Fruit fly (Drosophila melanogaster): ENCODE results near the gene CG15764.

The CG15764 gene

DNA sequence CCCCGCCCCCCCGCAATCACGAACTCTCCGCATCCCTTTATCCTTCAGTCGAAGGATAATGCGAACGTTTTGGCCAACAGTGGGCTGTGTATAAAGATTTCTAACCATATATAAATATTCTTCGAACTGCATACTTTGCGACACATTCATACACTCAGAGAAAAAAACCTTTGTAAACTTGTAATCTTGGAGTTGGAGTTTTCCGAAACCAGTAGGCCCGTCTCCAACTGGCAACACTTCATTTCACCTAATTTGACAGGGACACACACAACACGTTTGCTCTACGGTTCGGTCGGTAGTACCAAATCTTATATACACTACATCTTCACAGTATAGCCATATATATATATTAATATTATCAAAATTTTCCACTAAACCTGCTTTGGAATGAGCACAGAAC lies at the start of gene CG15764:
Gene CG15764 (plus strand): TSS at position 301 of the 400 bp plus-strand sequence.
- TF ChIP-seq CTCF (optimal IDR thresholded peaks at IDR 0.05) (no peak), CG8478 (optimal IDR thresholded peaks at IDR 0.05) (no peak)

DNA sequence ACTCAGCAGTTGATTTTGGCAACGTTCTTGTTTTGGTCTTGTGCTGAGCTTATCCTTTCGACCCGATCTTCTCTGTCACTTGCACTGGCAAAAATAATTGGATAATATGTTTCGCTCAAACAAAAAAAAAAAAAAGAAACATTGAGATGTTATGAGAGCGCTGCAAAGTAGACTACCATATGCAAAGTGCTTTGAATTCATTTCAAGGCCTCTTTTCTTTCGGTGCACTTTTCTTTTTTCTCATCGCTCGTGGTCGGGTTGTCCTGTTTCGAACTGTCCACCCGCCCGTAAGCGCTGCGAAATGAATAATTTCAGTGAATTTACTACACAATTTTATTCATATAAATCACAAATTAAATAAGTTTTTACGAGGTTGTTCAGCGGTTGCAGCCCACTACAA lies 48.9 kb upstream of the CG15764 start:
- TF ChIP-seq CTCF (optimal IDR thresholded peaks at IDR 0.05), result no peak

dm6 chrX:5839737-5840136 lies 29.2 kb upstream of the CG15764 start:
- no peak for TF ChIP-seq CG8478 (optimal IDR thresholded peaks at IDR 0.05)
- no peak for TF ChIP-seq CTCF (optimal IDR thresholded peaks at IDR 0.05)

- TF ChIP-seq CG8478 (optimal IDR thresholded peaks at IDR 0.05), result no peak
- TF ChIP-seq CTCF (optimal IDR thresholded peaks at IDR 0.05), result no peak
Observed at dm6 chrX:5844980-5845379, 23.9 kb upstream of the CG15764 start, which contains the start of gene CG12729. Gene CG12729 (plus strand): TSS chrX:5845280.

dm6 chrX:5847544-5847943 lies 21.4 kb upstream of the CG15764 start:
- TF ChIP-seq CG8478 (optimal IDR thresholded peaks at IDR 0.05) (no peak), CTCF (optimal IDR thresholded peaks at IDR 0.05) (no peak)

- TF ChIP-seq CTCF (optimal IDR thresholded peaks at IDR 0.05), result no peak
- no peak for TF ChIP-seq CG8478 (optimal IDR thresholded peaks at IDR 0.05)
Observed at dm6 chrX:5852677-5853076, 16.2 kb upstream of the CG15764 start.

DNA sequence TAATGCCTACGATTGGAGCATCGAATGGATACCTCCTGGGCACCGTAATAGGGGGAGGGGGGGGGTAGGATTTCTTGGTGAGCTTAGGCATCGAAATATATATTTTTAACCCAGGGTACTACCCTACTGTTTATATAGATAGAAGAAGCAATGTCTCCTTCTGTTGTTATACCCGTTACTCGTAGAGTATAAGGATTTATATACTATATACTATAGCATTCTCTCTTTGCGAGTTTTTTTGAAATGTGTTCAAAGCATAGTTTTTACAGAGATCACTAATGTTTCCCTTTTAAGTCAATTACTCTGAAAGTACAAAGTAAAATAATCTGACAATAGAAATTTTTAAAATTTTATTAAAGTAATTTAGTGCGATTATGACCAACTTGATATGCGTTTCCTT lies 15.4 kb upstream of the CG15764 start, which contains the start of gene CG43136:
Gene CG43136 (plus strand): TSS at position 301 of the 400 bp plus-strand sequence.
- TF ChIP-seq CTCF (optimal IDR thresholded peaks at IDR 0.05) (no peak), CG8478 (optimal IDR thresholded peaks at IDR 0.05) (no peak)

DNA sequence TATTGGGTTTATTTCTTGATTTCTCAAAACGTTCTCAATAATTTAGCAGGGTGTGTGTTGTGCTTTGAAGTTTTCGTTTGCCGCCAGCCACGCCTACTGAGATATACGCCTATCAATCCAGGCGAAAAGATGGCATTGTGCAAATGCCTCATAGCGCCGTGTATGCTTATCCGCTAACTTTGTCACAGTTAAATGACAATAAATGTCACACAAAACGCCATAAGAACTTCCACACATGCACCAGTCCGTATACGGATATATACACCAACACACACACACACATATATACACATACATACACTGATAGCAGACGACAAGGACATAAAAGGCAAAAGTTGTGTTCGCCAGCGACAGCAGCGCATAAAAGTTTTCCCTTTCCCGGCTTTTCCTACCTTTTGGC lies 3.8 kb upstream of the CG15764 start, which contains the start of gene CG43137:
Gene CG43137 (minus strand): TSS at position 101 of the 400 bp plus-strand sequence.
- TF ChIP-seq CTCF (optimal IDR thresholded peaks at IDR 0.05) (no peak), CG8478 (optimal IDR thresholded peaks at IDR 0.05) (no peak)

dm6 chrX:5866095-5866494 lies 2.8 kb upstream of the CG15764 start:
- no peak for TF ChIP-seq CTCF (optimal IDR thresholded peaks at IDR 0.05)
- no peak for TF ChIP-seq CG8478 (optimal IDR thresholded peaks at IDR 0.05)

DNA sequence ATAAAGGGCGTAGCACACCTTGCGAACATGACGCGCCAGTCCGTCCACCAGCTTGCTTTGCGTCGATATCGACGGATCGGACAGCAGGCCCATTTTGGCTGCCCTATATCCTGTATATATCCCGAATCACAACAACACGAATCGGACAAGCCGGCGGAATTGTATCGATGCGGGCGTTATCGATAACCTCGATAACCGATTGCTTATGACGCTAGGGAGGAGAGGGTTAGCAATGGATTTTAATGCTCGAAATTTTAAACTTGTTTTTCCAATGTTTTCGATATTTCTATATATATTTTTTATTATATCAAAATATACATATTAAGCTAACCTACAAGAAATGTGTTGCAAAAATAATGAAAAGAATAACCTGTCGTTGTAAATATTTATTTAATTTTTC lies 4.3 kb downstream of the CG15764 start, which contains the start of gene GAA1:
Gene GAA1 (minus strand): TSS at position 194 of the 400 bp plus-strand sequence.
- no peak for TF ChIP-seq CTCF (optimal IDR thresholded peaks at IDR 0.05)
- no peak for TF ChIP-seq CG8478 (optimal IDR thresholded peaks at IDR 0.05)

DNA sequence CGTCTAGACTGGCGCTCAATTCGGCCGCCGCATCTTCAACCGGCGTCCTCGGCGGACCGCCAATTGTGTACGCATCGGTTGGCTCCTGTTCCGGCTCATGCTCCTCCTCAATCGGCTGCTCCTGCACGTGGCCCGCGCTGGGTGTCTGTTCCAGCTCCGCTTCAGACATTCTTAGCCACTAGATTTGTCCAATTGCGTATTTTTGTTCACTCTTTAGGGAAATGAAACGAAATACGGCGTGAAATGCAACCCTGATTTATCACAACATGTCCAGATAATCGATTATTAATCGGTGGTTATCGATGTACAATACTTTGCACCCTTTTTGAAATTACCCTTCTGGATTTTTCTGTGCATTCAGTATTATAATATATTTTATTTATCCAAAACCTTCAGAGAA lies 7.7 kb downstream of the CG15764 start, which contains the start of gene mof:
Gene mof (minus strand): TSS at position 270 of the 400 bp plus-strand sequence.
- TF ChIP-seq CTCF (optimal IDR thresholded peaks at IDR 0.05) (no peak), CG8478 (optimal IDR thresholded peaks at IDR 0.05) (no peak)

DNA sequence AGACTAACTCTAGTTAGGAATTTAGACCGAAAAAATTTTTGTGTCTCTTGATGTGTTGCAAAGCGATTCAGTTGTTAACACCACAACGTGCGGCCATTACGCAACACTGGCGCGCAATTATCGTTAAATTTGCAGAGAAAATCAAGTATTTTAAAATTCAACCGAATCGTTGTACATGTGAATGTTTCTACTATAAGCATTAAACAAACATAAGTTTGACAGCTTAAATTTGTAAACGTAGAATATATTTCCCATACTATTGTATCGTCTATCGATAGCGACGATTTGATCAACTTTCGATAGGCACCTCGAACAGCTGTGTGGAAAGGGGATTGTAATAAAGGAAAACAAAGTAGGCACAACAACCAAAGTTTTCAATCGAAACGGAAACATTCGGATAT lies 10.6 kb downstream of the CG15764 start, which contains the start of the genes Usp30 and CG16721:
Gene Usp30 (minus strand): TSS at position 245 of the 401 bp plus-strand sequence.
Gene CG16721 (plus strand): TSS at position 327 of the 401 bp plus-strand sequence.
- TF ChIP-seq CG8478 (optimal IDR thresholded peaks at IDR 0.05) (no peak), CTCF (optimal IDR thresholded peaks at IDR 0.05) (no peak)

dm6 chrX:5880139-5880924 lies 11.4 kb downstream of the CG15764 start:
- TF ChIP-seq CG8478 (optimal IDR thresholded peaks at IDR 0.05) (no peak), CTCF (optimal IDR thresholded peaks at IDR 0.05) (no peak)

dm6 chrX:5883394-5883793 lies 14.5 kb downstream of the CG15764 start:
- TF ChIP-seq CTCF (optimal IDR thresholded peaks at IDR 0.05), result peak; percentile 95 to 97
- no peak for TF ChIP-seq CG8478 (optimal IDR thresholded peaks at IDR 0.05)

DNA sequence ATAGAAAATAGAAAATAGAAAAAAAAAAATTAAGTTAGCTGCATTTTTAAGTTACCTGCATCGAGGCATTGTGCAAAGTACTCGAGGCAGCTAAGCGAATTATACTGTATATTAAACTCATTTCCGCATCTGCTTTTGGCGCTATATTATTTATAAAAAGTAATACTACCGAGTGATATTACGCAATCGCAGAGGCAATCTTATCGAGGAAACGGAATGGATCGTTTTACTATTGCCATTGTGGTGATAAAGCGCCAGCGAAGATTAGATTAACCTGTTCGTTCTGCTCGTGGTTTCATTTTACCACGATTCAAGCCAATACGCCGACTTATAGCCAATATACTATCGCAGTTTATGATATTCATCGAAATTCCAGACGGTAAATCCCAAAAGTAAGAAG lies 15.4 kb downstream of the CG15764 start:
- TF ChIP-seq CTCF (optimal IDR thresholded peaks at IDR 0.05) (no peak), CG8478 (optimal IDR thresholded peaks at IDR 0.05) (no peak)

- TF ChIP-seq CTCF (optimal IDR thresholded peaks at IDR 0.05), result no peak
Observed at dm6 chrX:5884887-5885286, 16.0 kb downstream of the CG15764 start.
